Worm (Caenorhabditis elegans) whole organism, L3 larva: ENCODE data around the gene tps-2.

ENCODE experiments used
- ZK546.5 ChIP-seq: sonication (generic microtip); optimal IDR thresholded peaks from 2 replicates; lab custom pipeline; 2017; ENCODE audit warnings: missing biosample characterization, missing genetic modification characterization
- egl-27 ChIP-seq: sonication (generic microtip); optimal IDR thresholded peaks from 4 replicates; lab custom pipeline; 2017; ENCODE audit warnings: missing biosample characterization, missing genetic modification reagents, missing genetic modification characterization
- fkh-10 ChIP-seq: sonication (generic microtip); optimal IDR thresholded peaks from 2 replicates; lab custom pipeline; 2017; ENCODE audit warnings: missing biosample characterization, missing genetic modification reagents, missing genetic modification characterization
- fos-1 ChIP-seq: fragments of 150-350 bp; optimal IDR thresholded peaks from 2 replicates; lab custom pipeline; 2014; ENCODE audit warnings: missing biosample characterization, missing genetic modification characterization
- lin-39 ChIP-seq: fragments of 150-350 bp; optimal IDR thresholded peaks from 2 replicates; lab custom pipeline; 2018; ENCODE audit warnings: missing biosample characterization, missing genetic modification reagents, missing genetic modification characterization
- nhr-11 ChIP-seq: fragments of 150-350 bp; optimal IDR thresholded peaks from 2 replicates; lab custom pipeline; 2014; ENCODE audit warnings: missing biosample characterization, missing genetic modification characterization
- snpc-4 ChIP-seq: fragments of 150-350 bp; optimal IDR thresholded peaks from 2 replicates; lab custom pipeline; 2014; ENCODE audit warnings: missing biosample characterization, missing genetic modification characterization
- unc-39 ChIP-seq: sonication (generic microtip); optimal IDR thresholded peaks from 4 replicates; lab custom pipeline; 2017; ENCODE audit warnings: missing biosample characterization, missing genetic modification characterization
- unc-62 ChIP-seq: fragments of 150-350 bp; sonication (generic microtip); optimal IDR thresholded peaks from 4 replicates; lab custom pipeline; 2014; ENCODE audit warnings: missing biosample characterization, missing genetic modification reagents, missing genetic modification characterization

DNA sequence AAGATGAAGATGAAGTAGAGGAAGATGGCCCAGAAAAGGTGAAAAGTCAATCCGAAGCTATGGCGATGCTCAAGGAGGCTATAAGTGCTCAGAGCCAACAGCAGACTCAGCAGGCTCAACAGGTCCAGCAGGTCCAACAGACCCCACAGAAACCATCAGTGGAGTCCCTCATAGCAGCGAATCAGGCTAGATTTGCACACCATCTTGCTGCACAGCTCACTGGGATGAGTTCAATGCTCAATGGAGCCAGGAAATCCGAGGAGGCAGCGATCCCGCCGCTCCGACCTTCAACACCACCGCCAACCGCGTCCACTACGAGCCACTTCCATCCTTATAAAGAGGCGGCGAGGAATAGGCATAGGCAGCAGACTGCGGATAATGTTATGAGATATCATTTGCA lies 25.9 kb upstream of the tps-2 start:
- TF ChIP-seq fos-1 (tag; lab: Kevin White, UChicago) (no peak), ZK546.5 (tag; lab: Kevin White, UChicago) (no peak), unc-62 (GFP tag; lab: Kevin White, UChicago) (no peak), nhr-11 (tag; lab: Kevin White, UChicago) (no peak), lin-39 (no peak), egl-27 (tag; lab: Kevin White, UChicago) (no peak), snpc-4 (tag; lab: Kevin White, UChicago) (no peak), fkh-10 (GFP tag; lab: Kevin White, UChicago) (no peak), unc-39 (tag; lab: Kevin White, UChicago) (no peak)
